Worm (Caenorhabditis elegans): ENCODE measurements around the gene F14D7.12.
"Not testable (repeated sequence)": the region's sequence is repeated elsewhere in the genome, so short reads cannot be mapped to it uniquely, and the experiment has no call there.

ce11 chrV:14274268-14274667 lies 25.5 kb upstream of the F14D7.12 start, which contains the start of gene F40G12.7:
- not testable (repeated sequence) for TF ChIP-seq lin-35 (GFP tag; optimal IDR thresholded peaks at IDR 0.05); F23B12.7 (tag; optimal IDR thresholded peaks at IDR 0.05; ENCODE audit: insufficient read depth); akir-1 (GFP tag; optimal IDR thresholded peaks at IDR 0.05); hrde-1 (tag; optimal IDR thresholded peaks at IDR 0.05; ENCODE audit: borderline replicate concordance); snpc-4 (GFP tag; optimal IDR thresholded peaks at IDR 0.05); snpc-4 (tag; optimal IDR thresholded peaks at IDR 0.05); F57A8.1 (GFP tag; optimal IDR thresholded peaks at IDR 0.05); K11D2.4 (GFP tag; IDR thresholded peaks at IDR 0.05); B0336.3 (GFP tag; IDR thresholded peaks at IDR 0.05); lag-1 (GFP tag; IDR thresholded peaks at IDR 0.05); lin-40 (tag; optimal IDR thresholded peaks at IDR 0.05); C17E4.6 (GFP tag; IDR thresholded peaks at IDR 0.05); lir-1 (GFP tag; conservative IDR thresholded peaks at IDR 0.05)

Data from whole organism, young adult.